Worm (Caenorhabditis elegans) whole organism, late embryonic: Measurements from ENCODE around the gene F23H11.2.

Source experiments
- C38D4.7 ChIP-seq: fragments of 200-800 bp; sonication (Bioruptor generic); optimal IDR thresholded peaks from 2 replicates; lab custom pipeline; 2018; ENCODE audit warnings: mild to moderate bottlenecking, missing genetic modification characterization, moderate library complexity, missing compliant biosample characterization
- K02D7.2 ChIP-seq: sonication (generic microtip); optimal IDR thresholded peaks from 2 replicates; lab custom pipeline; 2017; ENCODE audit warnings: mild to moderate bottlenecking, missing genetic modification characterization, missing compliant biosample characterization
- ahr-1 ChIP-seq: sonication (generic microtip); optimal IDR thresholded peaks from 2 replicates; lab custom pipeline; 2016; ENCODE audit warnings: missing genetic modification characterization, missing compliant biosample characterization
- ceh-18 ChIP-seq: sonication (generic microtip); optimal IDR thresholded peaks from 2 replicates; lab custom pipeline; 2016; ENCODE audit warnings: missing genetic modification characterization, missing compliant biosample characterization
- ceh-19 ChIP-seq: fragments of 200-800 bp; sonication (Bioruptor generic); optimal IDR thresholded peaks from 2 replicates; lab custom pipeline; 2018; ENCODE audit warnings: mild to moderate bottlenecking, missing genetic modification characterization, missing compliant biosample characterization
- ceh-2 ChIP-seq: sonication (generic microtip); optimal IDR thresholded peaks from 2 replicates; lab custom pipeline; 2016; ENCODE audit warnings: missing genotype, missing genetic modification characterization, missing compliant biosample characterization
- ceh-24 ChIP-seq: sonication (generic microtip); optimal IDR thresholded peaks from 2 replicates; lab custom pipeline; 2016; ENCODE audit warnings: mild to moderate bottlenecking, missing genetic modification characterization, missing compliant biosample characterization
- ceh-30 ChIP-seq: fragments of 150-350 bp; optimal IDR thresholded peaks from 2 replicates; lab custom pipeline; 2014; ENCODE audit warnings: missing biosample characterization, missing genetic modification characterization
- ceh-45 ChIP-seq: fragments of 200-800 bp; sonication (Bioruptor generic); IDR thresholded peaks from 2 replicates; pipeline ENCODE4 v1.3.6; 2022; ENCODE audit warnings: missing genetic modification reagents, missing genetic modification characterization, missing compliant biosample characterization
- ceh-48 ChIP-seq: sonication (generic microtip); optimal IDR thresholded peaks from 2 replicates; lab custom pipeline; 2016; ENCODE audit warnings: missing genetic modification characterization, inconsistent platforms, missing compliant biosample characterization
- ceh-6 ChIP-seq: fragments of 200-800 bp; sonication (Bioruptor generic); optimal IDR thresholded peaks from 2 replicates; lab custom pipeline; 2018; ENCODE audit warnings: mild to moderate bottlenecking, missing genetic modification characterization, missing compliant biosample characterization
- ceh-9 ChIP-seq: sonication (generic microtip); optimal IDR thresholded peaks from 2 replicates; lab custom pipeline; 2016; ENCODE audit warnings: mild to moderate bottlenecking, missing genetic modification characterization, inconsistent platforms, missing compliant biosample characterization
- che-1 ChIP-seq: sonication (generic microtip); optimal IDR thresholded peaks from 2 replicates; lab custom pipeline; 2016; ENCODE audit warnings: mild to moderate bottlenecking, missing genetic modification characterization, missing compliant biosample characterization
- dve-1 ChIP-seq: sonication (generic microtip); optimal IDR thresholded peaks from 2 replicates; lab custom pipeline; 2017; ENCODE audit warnings: antibody characterized with exemption, mild to moderate bottlenecking, missing genetic modification characterization, missing compliant biosample characterization
- ets-4 ChIP-seq: sonication (generic microtip); optimal IDR thresholded peaks from 2 replicates; lab custom pipeline; 2016; ENCODE audit warnings: missing genetic modification characterization, missing compliant biosample characterization
- fkh-10 ChIP-seq: fragments of 150-350 bp; optimal IDR thresholded peaks from 2 replicates; lab custom pipeline; 2014; ENCODE audit warnings: missing biosample characterization, missing genetic modification reagents, missing genetic modification characterization
- fkh-6 ChIP-seq: sonication (generic microtip); optimal IDR thresholded peaks from 2 replicates; lab custom pipeline; 2016; ENCODE audit warnings: missing genetic modification characterization, missing compliant biosample characterization
- hlh-30 ChIP-seq: sonication (generic microtip); optimal IDR thresholded peaks from 2 replicates; lab custom pipeline; 2017; ENCODE audit warnings: antibody characterized with exemption, missing genetic modification characterization, missing compliant biosample characterization; ENCODE audit not compliant: insufficient read depth
- hlh-8 ChIP-seq: sonication (generic microtip); optimal IDR thresholded peaks from 2 replicates; lab custom pipeline; 2016; ENCODE audit warnings: missing genotype, missing genetic modification characterization, missing compliant biosample characterization
- lim-6 ChIP-seq: sonication (generic microtip); optimal IDR thresholded peaks from 2 replicates; lab custom pipeline; 2016; ENCODE audit warnings: missing genetic modification characterization, missing compliant biosample characterization
- madf-2 ChIP-seq: sonication (generic microtip); optimal IDR thresholded peaks from 2 replicates; lab custom pipeline; 2017; ENCODE audit warnings: missing genetic modification characterization, missing compliant biosample characterization
- mec-3 ChIP-seq: sonication (generic microtip); optimal IDR thresholded peaks from 2 replicates; lab custom pipeline; 2016; ENCODE audit warnings: borderline replicate concordance, missing genetic modification characterization, missing compliant biosample characterization
- nhr-232 ChIP-seq: sonication (generic microtip); optimal IDR thresholded peaks from 2 replicates; lab custom pipeline; 2016; ENCODE audit warnings: missing genetic modification characterization, missing compliant biosample characterization
- odd-2 ChIP-seq: sonication (generic microtip); optimal IDR thresholded peaks from 2 replicates; lab custom pipeline; 2017; ENCODE audit warnings: antibody characterized with exemption, mild to moderate bottlenecking, missing genetic modification characterization, missing compliant biosample characterization
- pag-3 ChIP-seq: sonication (generic microtip); optimal IDR thresholded peaks from 2 replicates; lab custom pipeline; 2016; ENCODE audit warnings: missing compliant biosample characterization, missing genetic modification characterization, borderline replicate concordance
- pat-9 ChIP-seq: fragments of 200-800 bp; sonication (Bioruptor generic); optimal IDR thresholded peaks from 2 replicates; lab custom pipeline; 2018; ENCODE audit warnings: mild to moderate bottlenecking, missing genetic modification characterization, moderate library complexity, missing compliant biosample characterization
- pqm-1 ChIP-seq: sonication (generic microtip); optimal IDR thresholded peaks from 2 replicates; lab custom pipeline; 2016; ENCODE audit warnings: missing genetic modification characterization, missing compliant biosample characterization
- pros-1 ChIP-seq: fragments of 150-350 bp; optimal IDR thresholded peaks from 2 replicates; lab custom pipeline; 2014; ENCODE audit warnings: missing biosample characterization, missing genetic modification reagents, missing genetic modification characterization
- sox-2 ChIP-seq: fragments of 200-800 bp; sonication (Bioruptor generic); IDR thresholded peaks from 2 replicates; pipeline ENCODE4 v1.3.6; 2022; ENCODE audit warnings: missing genetic modification reagents, missing genetic modification characterization, missing compliant biosample characterization
- syd-9 ChIP-seq: sonication (generic microtip); optimal IDR thresholded peaks from 2 replicates; lab custom pipeline; 2016; ENCODE audit warnings: mild to moderate bottlenecking, missing genetic modification characterization, moderate library complexity, missing compliant biosample characterization
- tbx-2 ChIP-seq: sonication (generic microtip); optimal IDR thresholded peaks from 2 replicates; lab custom pipeline; 2016; ENCODE audit warnings: missing genetic modification characterization, missing compliant biosample characterization
- unc-3 ChIP-seq, 2 experiments: fragments of 200-800 bp in 1 of 2; sonication (Bioruptor generic) in 1 of 2; sonication (generic microtip) in 1 of 2; conservative IDR thresholded peaks in 1 of 2; optimal IDR thresholded peaks in 1 of 2; 2 replicates each; pipeline versions ENCODE4 v1.3.6 to Lab custom; 2016 to 2022; ENCODE audit warnings: missing compliant biosample characterization in 2 of 2, missing genetic modification characterization in 2 of 2, missing genetic modification reagents in 1 of 2
- unc-55 ChIP-seq: sonication (generic microtip); optimal IDR thresholded peaks from 2 replicates; lab custom pipeline; 2017; ENCODE audit warnings: missing biosample characterization, missing genetic modification reagents, missing genetic modification characterization
- zip-5 ChIP-seq: sonication (generic microtip); optimal IDR thresholded peaks from 2 replicates; lab custom pipeline; 2016; ENCODE audit warnings: missing genetic modification characterization, missing compliant biosample characterization
- ztf-16 ChIP-seq: sonication (generic microtip); optimal IDR thresholded peaks from 2 replicates; lab custom pipeline; 2017; ENCODE audit warnings: missing genetic modification characterization, missing compliant biosample characterization

Gene F23H11.2

ce11 chrIII:870555-870954 is 25.0 kb upstream of the F23H11.2 start:
- TF ChIP-seq ceh-48 (tag; lab: Kevin White, UChicago) (no peak), pat-9 (tag; lab: Kevin White, UChicago) (no peak), lim-6 (no peak), tbx-2 (tag; lab: Kevin White, UChicago) (peak; percentile 9), hlh-30 (tag; lab: Kevin White, UChicago) (peak; percentile 60), mec-3 (no peak)

ce11 chrIII:872373-872772 is 23.2 kb upstream of the F23H11.2 start, which contains the start of the genes T24C4.3 and clc-20:
TSS of gene T24C4.3 (minus strand) at chrIII:872473.
TSS of gene clc-20 (plus strand) at chrIII:872583.
- TF ChIP-seq hlh-8 (tag; lab: Kevin White, UChicago) (no peak), fkh-10 (GFP tag; lab: Kevin White, UChicago) (no peak), pag-3 (tag; lab: Kevin White, UChicago) (no peak), odd-2 (tag; lab: Kevin White, UChicago) (no peak), che-1 (tag; lab: Kevin White, UChicago) (no peak), ceh-18 (tag; lab: Kevin White, UChicago) (no peak), dve-1 (tag; lab: Kevin White, UChicago) (no peak), pqm-1 (tag; lab: Kevin White, UChicago) (no peak), ztf-16 (tag; lab: Kevin White, UChicago) (no peak)

ce11 chrIII:873432-873831 is 22.1 kb upstream of the F23H11.2 start, which contains the start of gene clc-19:
TSS of gene clc-19 (minus strand) at chrIII:873566.
- no peak for TF ChIP-seq madf-2 (tag; lab: Kevin White, UChicago)
- TF ChIP-seq zip-5 (tag; lab: Kevin White, UChicago): no peak
- no peak for TF ChIP-seq ceh-30 (tag; lab: Kevin White, UChicago)
- TF ChIP-seq fkh-6: no peak
- no peak for TF ChIP-seq ceh-45
- no peak for TF ChIP-seq unc-3 (GFP tag; conservative IDR thresholded peaks at IDR 0.05; lab: Robert Waterston, UW)
- TF ChIP-seq unc-3 (tag; optimal IDR thresholded peaks at IDR 0.05; lab: Kevin White, UChicago): no peak
- no peak for TF ChIP-seq mec-3
- no peak for TF ChIP-seq ceh-48 (tag; lab: Kevin White, UChicago)
- TF ChIP-seq ceh-24 (tag; lab: Kevin White, UChicago): no peak
- no peak for TF ChIP-seq sox-2
- TF ChIP-seq pat-9 (tag; lab: Kevin White, UChicago): no peak
- no peak for TF ChIP-seq odd-2 (tag; lab: Kevin White, UChicago)
- TF ChIP-seq pros-1 (tag; lab: Kevin White, UChicago): no peak
- no peak for TF ChIP-seq ceh-9 (tag; lab: Kevin White, UChicago)
- no peak for TF ChIP-seq nhr-232 (tag; lab: Kevin White, UChicago)
- no peak for TF ChIP-seq ahr-1 (tag; lab: Kevin White, UChicago)
- no peak for TF ChIP-seq ceh-6
- no peak for TF ChIP-seq unc-55 (GFP tag; lab: Kevin White, UChicago)
- no peak for TF ChIP-seq ceh-19

- TF ChIP-seq ceh-2 (tag; lab: Kevin White, UChicago) (no peak), ceh-30 (tag; lab: Kevin White, UChicago) (no peak), K02D7.2 (tag; lab: Kevin White, UChicago) (no peak), syd-9 (tag; lab: Kevin White, UChicago) (no peak), ets-4 (tag; lab: Kevin White, UChicago) (no peak), odd-2 (tag; lab: Kevin White, UChicago) (no peak), ceh-9 (tag; lab: Kevin White, UChicago) (no peak), hlh-8 (tag; lab: Kevin White, UChicago) (no peak), nhr-232 (tag; lab: Kevin White, UChicago) (no peak), C38D4.7 (GFP tag; lab: Kevin White, UChicago) (no peak), ztf-16 (tag; lab: Kevin White, UChicago) (no peak), ahr-1 (tag; lab: Kevin White, UChicago) (no peak), ceh-6 (no peak), unc-55 (GFP tag; lab: Kevin White, UChicago) (no peak)
These were observed 15.9 kb upstream of the F23H11.2 start, which contains the start of the genes T24C4.5 and ucr-2.3 for ce11 chrIII:879634-880033. TSS of gene T24C4.5 (minus strand) at chrIII:879734. TSS of gene ucr-2.3 (plus strand) at chrIII:879860.
